Worm (Caenorhabditis elegans) whole organism, dauer: Measurements from ENCODE around the gene Y42A5A.1.

Experiments used
- unc-62 ChIP-seq: sonication (generic microtip); optimal IDR thresholded peaks from 2 replicates; lab custom pipeline; 2017; ENCODE audit warnings: missing biosample characterization, missing genetic modification reagents, missing genetic modification characterization

Gene Y42A5A.1

DNA sequence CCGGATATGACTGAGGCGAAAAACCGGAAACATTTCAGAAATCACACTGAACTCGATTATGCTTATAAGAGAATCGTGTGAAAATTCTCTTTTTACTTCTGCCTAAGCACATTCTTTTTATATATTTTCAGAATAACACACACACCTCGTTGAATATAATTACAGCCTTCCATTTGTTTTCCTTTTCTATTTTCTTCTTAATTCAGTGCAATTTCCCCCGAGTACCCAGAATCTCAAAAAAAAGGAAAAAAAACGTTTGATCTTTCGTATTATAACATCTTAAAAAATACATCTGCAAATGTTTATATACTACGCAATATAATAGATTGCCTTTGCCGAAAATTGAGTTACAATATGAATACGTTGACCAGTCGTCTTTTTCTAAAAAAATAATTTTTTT lies 44.1 kb downstream of the Y42A5A.1 start:
- no peak for TF ChIP-seq unc-62 (GFP tag; lab: Kevin White, UChicago)

DNA sequence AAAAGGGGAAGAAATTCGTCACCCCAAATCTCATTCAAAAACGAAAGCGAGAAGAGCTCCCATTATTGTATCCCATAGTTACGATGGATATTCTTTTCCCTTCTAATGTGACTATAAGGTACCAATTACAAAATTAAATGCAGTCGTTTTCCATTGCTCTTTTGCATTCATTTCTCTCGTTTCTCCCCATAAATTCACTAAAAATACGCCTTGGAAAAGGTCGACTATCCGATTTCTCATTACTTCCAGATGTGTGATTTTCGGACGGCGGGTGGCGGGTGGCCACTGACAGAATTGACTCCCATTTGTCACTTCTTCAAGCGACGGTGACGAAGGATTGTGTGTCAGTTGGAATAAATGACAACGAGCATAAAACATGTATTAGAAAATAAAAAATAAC lies 45.8 kb downstream of the Y42A5A.1 start:
- TF ChIP-seq unc-62 (GFP tag; lab: Kevin White, UChicago): no peak

DNA sequence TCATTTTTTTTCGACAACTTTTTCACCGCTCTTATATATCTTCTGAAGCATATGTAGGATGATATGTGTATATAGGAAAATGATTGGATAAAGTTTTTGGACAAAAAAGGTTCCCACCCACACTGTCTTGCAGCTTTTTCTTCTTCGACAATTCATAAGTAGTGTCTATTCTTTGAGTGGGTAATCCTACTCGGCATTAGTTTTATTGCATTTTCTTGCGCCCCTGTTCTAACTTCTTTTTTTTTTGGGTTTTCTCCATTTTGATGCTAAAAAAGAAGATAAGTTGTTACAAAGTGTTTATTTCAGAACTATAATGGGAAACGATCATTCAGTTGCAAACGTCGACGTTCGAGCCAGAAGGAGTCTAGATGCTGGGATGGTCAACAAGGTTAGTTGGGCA lies 46.5 kb downstream of the Y42A5A.1 start, which contains the start of gene glb-3:
Gene glb-3, plus strand, starts transcription at position 301 of the 400 bp plus-strand sequence.
- TF ChIP-seq unc-62 (GFP tag; lab: Kevin White, UChicago): no peak

DNA sequence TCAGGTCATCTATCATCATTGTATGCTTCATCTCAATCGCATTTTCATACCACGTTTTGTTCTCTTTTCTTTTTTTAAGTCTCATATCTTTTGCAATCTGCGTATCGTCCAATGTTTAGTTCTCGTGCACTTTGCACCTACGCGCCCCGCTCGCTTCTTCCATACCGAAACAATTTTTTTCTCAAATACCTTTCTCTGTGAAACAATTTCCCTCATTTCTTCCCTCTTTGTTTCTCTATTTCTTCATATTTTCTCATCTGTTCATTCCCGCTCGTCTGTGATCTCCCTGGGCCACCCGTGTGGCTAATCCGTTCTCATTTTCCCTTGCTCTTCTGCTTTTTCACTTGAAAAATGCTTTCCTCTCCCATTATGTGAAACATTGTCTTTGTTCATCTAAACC lies 52.6 kb downstream of the Y42A5A.1 start:
- no peak for TF ChIP-seq unc-62 (GFP tag; lab: Kevin White, UChicago)

DNA sequence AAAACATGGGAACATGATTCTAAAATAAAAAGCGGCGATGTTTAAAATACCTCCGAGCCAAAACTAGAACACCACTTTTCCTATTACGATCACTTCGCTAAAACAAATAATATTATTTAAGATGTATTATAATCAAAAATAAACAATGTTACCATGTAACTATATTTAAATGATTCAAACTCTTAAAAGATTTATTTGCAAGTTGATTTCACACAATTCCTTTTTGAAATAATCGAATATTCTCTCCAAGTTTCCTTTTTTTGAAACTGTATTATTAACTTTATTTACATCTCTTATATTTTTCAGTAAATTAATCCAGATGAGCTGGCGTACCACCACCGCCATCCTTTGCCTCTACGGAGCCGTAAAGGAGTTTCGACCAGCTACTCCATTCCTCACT lies 53.4 kb downstream of the Y42A5A.1 start, which contains the start of gene folt-1:
Gene folt-1, plus strand, starts transcription at position 301 of the 400 bp plus-strand sequence.
- TF ChIP-seq unc-62 (GFP tag; lab: Kevin White, UChicago): no peak

DNA sequence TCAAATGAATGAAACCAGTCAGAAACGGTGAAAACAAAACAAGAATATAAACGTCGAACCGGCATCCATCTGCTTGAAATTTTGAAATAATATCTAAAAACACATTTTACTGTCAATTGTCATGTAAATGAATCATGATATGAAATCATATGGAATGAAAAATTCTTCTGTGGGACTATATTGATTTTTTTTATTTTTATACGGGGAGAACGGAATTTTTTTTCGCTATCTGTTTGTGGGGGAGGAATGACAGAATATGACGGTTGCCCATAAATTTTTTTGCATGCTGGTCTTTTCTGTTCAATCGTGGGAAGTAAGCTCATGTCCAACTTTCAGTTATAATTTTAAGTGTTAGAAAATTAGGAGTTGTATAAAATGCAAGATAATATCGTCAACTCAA lies 56.9 kb downstream of the Y42A5A.1 start, which contains the start of gene C06H2.7:
Gene C06H2.7, minus strand, starts transcription at position 101 of the 400 bp plus-strand sequence.
- no peak for TF ChIP-seq unc-62 (GFP tag; lab: Kevin White, UChicago)

DNA sequence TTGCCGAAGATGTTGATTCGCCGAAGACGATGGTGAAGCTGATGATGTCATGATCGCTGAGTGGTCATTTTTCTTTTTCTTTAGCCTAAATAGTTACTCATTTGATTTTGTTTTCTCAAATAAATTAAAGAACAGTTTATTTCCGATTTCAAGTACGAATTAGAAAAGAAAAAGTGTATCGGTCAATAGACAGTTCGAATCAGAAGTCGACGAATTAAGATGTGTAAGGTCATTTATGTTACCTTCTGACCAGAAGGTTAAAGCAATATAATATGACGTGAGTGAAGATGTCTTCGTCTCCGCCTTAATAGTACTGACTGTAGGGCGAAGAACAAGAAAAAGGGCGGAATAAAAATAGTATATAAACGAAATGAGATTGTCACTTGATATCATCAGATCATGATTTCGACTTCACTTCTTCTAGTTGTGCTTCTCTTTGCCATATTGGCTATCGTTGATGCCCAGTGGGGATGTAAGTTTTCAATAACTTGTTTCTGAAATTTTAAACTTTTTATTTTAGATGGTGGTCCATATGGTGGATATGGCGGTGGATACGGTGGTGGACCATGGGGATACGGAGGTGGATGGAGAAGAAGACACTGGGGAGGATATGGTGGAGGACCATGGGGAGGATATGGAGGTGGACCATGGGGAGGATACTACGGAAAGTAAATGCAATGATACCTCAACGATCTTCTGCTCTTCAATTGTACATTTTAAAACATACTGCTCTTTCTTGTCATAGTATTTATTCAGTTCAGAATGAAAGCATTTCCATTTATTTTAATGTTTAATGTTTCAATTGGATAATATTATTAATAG lies 59.4 kb downstream of the Y42A5A.1 start, which contains the start of the genes T19C4.24 and nlp-33:
Gene T19C4.24, minus strand, starts transcription at position 51 of the 822 bp plus-strand sequence.
Gene nlp-33, plus strand, starts transcription at position 389 of the 822 bp plus-strand sequence.
- TF ChIP-seq unc-62 (GFP tag; lab: Kevin White, UChicago): no peak
